Worm (Caenorhabditis elegans) whole organism, late embryonic: Measurements from ENCODE around the gene str-94.

Experiments
- C08G9.2 ChIP-seq: sonication (generic microtip); optimal IDR thresholded peaks from 2 replicates; lab custom pipeline; 2016; ENCODE audit warnings: mild to moderate bottlenecking, missing genetic modification characterization, moderate library complexity, missing compliant biosample characterization
- C38D4.7 ChIP-seq: fragments of 200-800 bp; sonication (Bioruptor generic); optimal IDR thresholded peaks from 2 replicates; lab custom pipeline; 2018; ENCODE audit warnings: mild to moderate bottlenecking, missing genetic modification characterization, moderate library complexity, missing compliant biosample characterization
- F13H6.1 ChIP-seq: sonication (generic microtip); optimal IDR thresholded peaks from 2 replicates; lab custom pipeline; 2016; ENCODE audit warnings: missing genetic modification characterization, missing compliant biosample characterization
- K02D7.2 ChIP-seq: sonication (generic microtip); optimal IDR thresholded peaks from 2 replicates; lab custom pipeline; 2017; ENCODE audit warnings: mild to moderate bottlenecking, missing genetic modification characterization, missing compliant biosample characterization
- K09A11.1 ChIP-seq: sonication (generic microtip); optimal IDR thresholded peaks from 2 replicates; lab custom pipeline; 2017; ENCODE audit warnings: antibody characterized with exemption, mild to moderate bottlenecking, missing genetic modification characterization, missing compliant biosample characterization; ENCODE audit not compliant: insufficient read depth
- Y22D7AL.16 ChIP-seq: sonication (generic microtip); optimal IDR thresholded peaks from 2 replicates; lab custom pipeline; 2016; ENCODE audit warnings: missing genetic modification characterization, missing compliant biosample characterization
- ahr-1 ChIP-seq: sonication (generic microtip); optimal IDR thresholded peaks from 2 replicates; lab custom pipeline; 2016; ENCODE audit warnings: missing genetic modification characterization, missing compliant biosample characterization
- ama-1 ChIP-seq: fragments of 150-350 bp; optimal IDR thresholded peaks from 2 replicates; lab custom pipeline; 2014
- ceh-19 ChIP-seq: fragments of 200-800 bp; sonication (Bioruptor generic); optimal IDR thresholded peaks from 2 replicates; lab custom pipeline; 2018; ENCODE audit warnings: mild to moderate bottlenecking, missing genetic modification characterization, missing compliant biosample characterization
- ceh-22 ChIP-seq: sonication (generic microtip); optimal IDR thresholded peaks from 2 replicates; lab custom pipeline; 2017; ENCODE audit warnings: missing biosample characterization, missing genetic modification characterization
- ceh-31 ChIP-seq: sonication (generic microtip); optimal IDR thresholded peaks from 2 replicates; lab custom pipeline; 2016; ENCODE audit warnings: missing genetic modification characterization, missing compliant biosample characterization
- ceh-45 ChIP-seq: fragments of 200-800 bp; sonication (Bioruptor generic); IDR thresholded peaks from 2 replicates; pipeline ENCODE4 v1.3.6; 2022; ENCODE audit warnings: missing genetic modification reagents, missing genetic modification characterization, missing compliant biosample characterization
- ceh-48 ChIP-seq: sonication (generic microtip); optimal IDR thresholded peaks from 2 replicates; lab custom pipeline; 2016; ENCODE audit warnings: missing genetic modification characterization, inconsistent platforms, missing compliant biosample characterization
- ceh-6 ChIP-seq: fragments of 200-800 bp; sonication (Bioruptor generic); optimal IDR thresholded peaks from 2 replicates; lab custom pipeline; 2018; ENCODE audit warnings: mild to moderate bottlenecking, missing genetic modification characterization, missing compliant biosample characterization
- ceh-9 ChIP-seq: sonication (generic microtip); optimal IDR thresholded peaks from 2 replicates; lab custom pipeline; 2016; ENCODE audit warnings: mild to moderate bottlenecking, missing genetic modification characterization, inconsistent platforms, missing compliant biosample characterization
- dmd-4 ChIP-seq: sonication (generic microtip); optimal IDR thresholded peaks from 2 replicates; lab custom pipeline; 2016; ENCODE audit warnings: borderline replicate concordance, missing genetic modification characterization, missing compliant biosample characterization
- dve-1 ChIP-seq: sonication (generic microtip); optimal IDR thresholded peaks from 2 replicates; lab custom pipeline; 2017; ENCODE audit warnings: antibody characterized with exemption, mild to moderate bottlenecking, missing genetic modification characterization, missing compliant biosample characterization
- elt-2 ChIP-seq: sonication (generic microtip); optimal IDR thresholded peaks from 2 replicates; lab custom pipeline; 2016; ENCODE audit warnings: missing genetic modification reagents, missing genetic modification characterization, missing compliant biosample characterization
- fax-1 ChIP-seq: sonication (generic microtip); optimal IDR thresholded peaks from 2 replicates; lab custom pipeline; 2016; ENCODE audit warnings: missing genotype, missing genetic modification characterization, missing compliant biosample characterization
- fkh-10 ChIP-seq: fragments of 150-350 bp; optimal IDR thresholded peaks from 2 replicates; lab custom pipeline; 2014; ENCODE audit warnings: missing biosample characterization, missing genetic modification reagents, missing genetic modification characterization
- lim-6 ChIP-seq: sonication (generic microtip); optimal IDR thresholded peaks from 2 replicates; lab custom pipeline; 2016; ENCODE audit warnings: missing genetic modification characterization, missing compliant biosample characterization
- mec-3 ChIP-seq: sonication (generic microtip); optimal IDR thresholded peaks from 2 replicates; lab custom pipeline; 2016; ENCODE audit warnings: borderline replicate concordance, missing genetic modification characterization, missing compliant biosample characterization
- nfya-1 ChIP-seq: sonication (generic microtip); optimal IDR thresholded peaks from 2 replicates; lab custom pipeline; 2017; ENCODE audit warnings: missing genetic modification characterization, mild to moderate bottlenecking, missing compliant biosample characterization, antibody characterized with exemption, moderate library complexity
- nhr-11 ChIP-seq: fragments of 150-350 bp; optimal IDR thresholded peaks from 2 replicates; lab custom pipeline; 2014; ENCODE audit warnings: missing biosample characterization, missing genetic modification characterization
- pag-3 ChIP-seq: sonication (generic microtip); optimal IDR thresholded peaks from 2 replicates; lab custom pipeline; 2016; ENCODE audit warnings: missing compliant biosample characterization, missing genetic modification characterization, borderline replicate concordance
- pat-9 ChIP-seq: fragments of 200-800 bp; sonication (Bioruptor generic); optimal IDR thresholded peaks from 2 replicates; lab custom pipeline; 2018; ENCODE audit warnings: mild to moderate bottlenecking, missing genetic modification characterization, moderate library complexity, missing compliant biosample characterization
- pax-1 ChIP-seq: fragments of 150-350 bp; optimal IDR thresholded peaks from 2 replicates; lab custom pipeline; 2014; ENCODE audit warnings: missing biosample characterization, missing genetic modification characterization
- pha-2 ChIP-seq: sonication (generic microtip); optimal IDR thresholded peaks from 2 replicates; lab custom pipeline; 2017; ENCODE audit warnings: mild to moderate bottlenecking, missing genetic modification characterization, missing compliant biosample characterization
- pqm-1 ChIP-seq: sonication (generic microtip); optimal IDR thresholded peaks from 2 replicates; lab custom pipeline; 2016; ENCODE audit warnings: missing genetic modification characterization, missing compliant biosample characterization
- pros-1 ChIP-seq: fragments of 150-350 bp; optimal IDR thresholded peaks from 2 replicates; lab custom pipeline; 2014; ENCODE audit warnings: missing biosample characterization, missing genetic modification reagents, missing genetic modification characterization
- ref-2 ChIP-seq: sonication (generic microtip); optimal IDR thresholded peaks from 2 replicates; lab custom pipeline; 2016; ENCODE audit warnings: missing genetic modification characterization, missing compliant biosample characterization
- rnt-1 ChIP-seq: sonication (generic microtip); optimal IDR thresholded peaks from 2 replicates; lab custom pipeline; 2016; ENCODE audit warnings: missing genetic modification characterization, missing compliant biosample characterization
- sdc-2 ChIP-seq: sonication (generic microtip); optimal IDR thresholded peaks from 2 replicates; lab custom pipeline; 2016; ENCODE audit warnings: missing genotype, missing genetic modification characterization, missing compliant biosample characterization
- syd-9 ChIP-seq: sonication (generic microtip); optimal IDR thresholded peaks from 2 replicates; lab custom pipeline; 2016; ENCODE audit warnings: mild to moderate bottlenecking, missing genetic modification characterization, moderate library complexity, missing compliant biosample characterization
- tbx-2 ChIP-seq: sonication (generic microtip); optimal IDR thresholded peaks from 2 replicates; lab custom pipeline; 2016; ENCODE audit warnings: missing genetic modification characterization, missing compliant biosample characterization
- tbx-7 ChIP-seq: sonication (generic microtip); optimal IDR thresholded peaks from 2 replicates; lab custom pipeline; 2016; ENCODE audit warnings: missing genotype, missing genetic modification characterization, missing compliant biosample characterization
- ztf-16 ChIP-seq: sonication (generic microtip); optimal IDR thresholded peaks from 2 replicates; lab custom pipeline; 2017; ENCODE audit warnings: missing genetic modification characterization, missing compliant biosample characterization

Gene str-94

ce11 chrV:9260411-9260810, 11.3 kb upstream of the str-94 start:
- TF ChIP-seq nhr-11 (tag; lab: Kevin White, UChicago) (no peak), ahr-1 (tag; lab: Kevin White, UChicago) (no peak), rnt-1 (tag; lab: Kevin White, UChicago) (no peak), K09A11.1 (tag; lab: Kevin White, UChicago) (no peak), syd-9 (no peak), nfya-1 (tag; lab: Kevin White, UChicago) (no peak), sdc-2 (no peak), ceh-22 (tag; lab: Kevin White, UChicago) (no peak), dve-1 (tag; lab: Kevin White, UChicago) (no peak), ama-1 (lab: Kevin White, UChicago) (no peak), pros-1 (tag; lab: Kevin White, UChicago) (no peak), mec-3 (no peak), ceh-31 (tag; lab: Kevin White, UChicago) (no peak), pax-1 (no peak), tbx-7 (no peak), ceh-6 (GFP tag; lab: Kevin White, UChicago) (no peak), pag-3 (tag; lab: Kevin White, UChicago) (no peak), C08G9.2 (tag; lab: Kevin White, UChicago) (no peak)

ce11 chrV:9257467-9257866, 8.4 kb upstream of the str-94 start, which contains the start of gene F07C3.16:
Gene F07C3.16, minus strand, starts transcription at chrV:9257567.
- TF ChIP-seq syd-9: no peak
- no peak for TF ChIP-seq lim-6 (tag; lab: Kevin White, UChicago)
- no peak for TF ChIP-seq F13H6.1 (tag; lab: Kevin White, UChicago)
- no peak for TF ChIP-seq ceh-6 (GFP tag; lab: Kevin White, UChicago)
- TF ChIP-seq dmd-4 (tag; lab: Kevin White, UChicago): no peak
- no peak for TF ChIP-seq ceh-9 (tag; lab: Kevin White, UChicago)
- no peak for TF ChIP-seq pqm-1 (tag; lab: Kevin White, UChicago)
- TF ChIP-seq fkh-10 (GFP tag; lab: Kevin White, UChicago): no peak

ce11 chrV:9255480-9255879, 6.4 kb upstream of the str-94 start:
- TF ChIP-seq ceh-45 (GFP tag; lab: Robert Waterston, UW): no peak
- no peak for TF ChIP-seq tbx-2 (tag; lab: Kevin White, UChicago)
- no peak for TF ChIP-seq ceh-19
- no peak for TF ChIP-seq fax-1 (tag; lab: Kevin White, UChicago)
- TF ChIP-seq C38D4.7: no peak
- no peak for TF ChIP-seq pat-9 (tag; lab: Kevin White, UChicago)
- no peak for TF ChIP-seq ceh-31 (tag; lab: Kevin White, UChicago)
- no peak for TF ChIP-seq K02D7.2 (tag; lab: Kevin White, UChicago)
- TF ChIP-seq ahr-1 (tag; lab: Kevin White, UChicago): no peak
- TF ChIP-seq ztf-16: no peak
- no peak for TF ChIP-seq F13H6.1 (tag; lab: Kevin White, UChicago)
- TF ChIP-seq ref-2 (tag; lab: Kevin White, UChicago): no peak
- TF ChIP-seq ceh-48 (tag; lab: Kevin White, UChicago): no peak
- TF ChIP-seq pha-2 (tag; lab: Kevin White, UChicago): no peak
- no peak for TF ChIP-seq Y22D7AL.16 (tag; lab: Kevin White, UChicago)

ce11 chrV:9254012-9254696, 5.0 kb upstream of the str-94 start, which contains the start of gene F07C3.9:
Gene F07C3.9, minus strand, starts transcription at chrV:9254646.
- TF ChIP-seq elt-2 (tag; lab: Kevin White, UChicago) (peak; percentile 58), pha-2 (tag; lab: Kevin White, UChicago) (no peak)
- TF ChIP-seq, all 69 proteins: peak for 1
